Worm (Caenorhabditis elegans): Measurements from ENCODE around the gene tdo-2.
A peak's percentile ranks its signal among the peaks of the same experiment; 100 is the strongest.

Gene tdo-2

ce11 chrIII:5906059-5906458 is 13.7 kb downstream of the tdo-2 start, which contains the start of gene dpff-1 (continued):
- TF ChIP-seq ceh-63 (GFP tag; optimal IDR thresholded peaks at IDR 0.05): no peak
- TF ChIP-seq mdl-1 (tag; optimal IDR thresholded peaks at IDR 0.05): no peak
- no peak for TF ChIP-seq nhr-20 (tag; optimal IDR thresholded peaks at IDR 0.05)
- no peak for TF ChIP-seq fkh-8 (tag; optimal IDR thresholded peaks at IDR 0.05)
- TF ChIP-seq F16B12.6 (tag; optimal IDR thresholded peaks at IDR 0.05): peak; percentile 89

ce11 chrIII:5902558-5902957 is 17.2 kb downstream of the tdo-2 start:
- TF ChIP-seq tbx-2 (tag; optimal IDR thresholded peaks at IDR 0.05) (no peak), lin-14 (GFP tag; optimal IDR thresholded peaks at IDR 0.05) (peak; percentile 54)

- TF ChIP-seq pax-3 (tag; optimal IDR thresholded peaks at IDR 0.05): no peak
- no peak for TF ChIP-seq efl-1 (optimal IDR thresholded peaks at IDR 0.05)
- TF ChIP-seq efl-1 (GFP tag; optimal IDR thresholded peaks at IDR 0.05 in 1 of 2): peak in 1 of 2 experiments; percentile 87
- no peak for TF ChIP-seq tbx-2 (tag; optimal IDR thresholded peaks at IDR 0.05)
- TF ChIP-seq mef-2 (tag; optimal IDR thresholded peaks at IDR 0.05): no peak
Observed at ce11 chrIII:5900709-5901108, 19.0 kb downstream of the tdo-2 start.

DNA sequence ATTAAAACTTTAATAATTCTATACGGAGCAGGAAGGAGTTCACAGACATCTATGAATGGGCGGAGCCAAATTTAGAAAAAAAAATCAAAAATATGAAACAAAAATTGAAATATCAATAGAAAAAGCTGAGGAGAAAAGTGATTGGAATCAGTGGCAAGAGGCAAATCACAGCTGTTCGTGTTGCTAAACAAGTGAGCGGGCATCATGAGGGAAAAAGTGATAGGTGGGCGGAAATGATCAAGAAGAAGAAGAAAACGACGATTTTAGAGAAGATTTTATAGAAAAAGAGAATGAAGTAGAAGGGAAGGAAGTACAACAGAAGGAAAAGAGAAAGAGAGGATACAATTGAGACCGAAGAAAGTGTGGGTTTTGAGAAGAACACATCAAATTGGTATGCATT is 21.1 kb downstream of the tdo-2 start:
- TF ChIP-seq rnt-1 (tag; optimal IDR thresholded peaks at IDR 0.05): peak; percentile 37
- TF ChIP-seq nhr-71 (tag; optimal IDR thresholded peaks at IDR 0.05): peak; percentile 30
- no peak for TF ChIP-seq nhr-20 (tag; optimal IDR thresholded peaks at IDR 0.05)
- no peak for TF ChIP-seq fkh-4 (tag; optimal IDR thresholded peaks at IDR 0.05; ENCODE audit: borderline replicate concordance)
- TF ChIP-seq unc-86 (tag; optimal IDR thresholded peaks at IDR 0.05): no peak
- TF ChIP-seq C34B4.2 (tag; optimal IDR thresholded peaks at IDR 0.05): no peak
- TF ChIP-seq dsc-1 (tag; optimal IDR thresholded peaks at IDR 0.05): no peak
- TF ChIP-seq C16A3.4 (tag; optimal IDR thresholded peaks at IDR 0.05): no peak
- no peak for TF ChIP-seq skn-1 (tag; optimal IDR thresholded peaks at IDR 0.05)
- no peak for TF ChIP-seq ceh-88 (GFP tag; IDR thresholded peaks at IDR 0.05)
- peak in 1 of 2 experiments; percentile 7 for TF ChIP-seq lsy-2 (tag; optimal IDR thresholded peaks at IDR 0.05)
- TF ChIP-seq mdl-1 (tag; optimal IDR thresholded peaks at IDR 0.05): no peak
- TF ChIP-seq nhr-90 (tag; optimal IDR thresholded peaks at IDR 0.05; ENCODE audit: poor library complexity): no peak
- TF ChIP-seq snu-23 (GFP tag; optimal IDR thresholded peaks at IDR 0.05): peak; percentile 18
- TF ChIP-seq ceh-8 (GFP tag; optimal IDR thresholded peaks at IDR 0.05): no peak
- peak; percentile 74 for TF ChIP-seq lin-14 (GFP tag; optimal IDR thresholded peaks at IDR 0.05)
- no peak for TF ChIP-seq tbx-2 (tag; optimal IDR thresholded peaks at IDR 0.05)
- TF ChIP-seq ztf-4 (tag; optimal IDR thresholded peaks at IDR 0.05): no peak
- no peak for TF ChIP-seq grh-1 (GFP tag; IDR thresholded peaks at IDR 0.05)
- TF ChIP-seq mep-1 (tag; optimal IDR thresholded peaks at IDR 0.05): no peak
- no peak for TF ChIP-seq ets-5 (GFP tag; IDR thresholded peaks at IDR 0.05)
- peak in 1 of 2 experiments; percentile 2 for TF ChIP-seq efl-1 (optimal IDR thresholded peaks at IDR 0.05)
- TF ChIP-seq efl-1 (GFP tag; optimal IDR thresholded peaks at IDR 0.05 in 1 of 2): no peak
- no peak for TF ChIP-seq ceh-82 (tag; optimal IDR thresholded peaks at IDR 0.05)
- peak; percentile 64 for TF ChIP-seq blmp-1 (tag; optimal IDR thresholded peaks at IDR 0.05)
- TF ChIP-seq pax-3 (tag; optimal IDR thresholded peaks at IDR 0.05): no peak
- TF ChIP-seq efl-3 (GFP tag; optimal IDR thresholded peaks at IDR 0.05): no peak
- TF ChIP-seq unc-130 (tag; optimal IDR thresholded peaks at IDR 0.05): peak; percentile 27
- no peak for TF ChIP-seq elt-2 (tag; optimal IDR thresholded peaks at IDR 0.05)
- TF ChIP-seq xbp-1 (tag; optimal IDR thresholded peaks at IDR 0.05): no peak
- no peak for TF ChIP-seq tlp-1 (tag; optimal IDR thresholded peaks at IDR 0.05)
- no peak for TF ChIP-seq vab-15 (tag; optimal IDR thresholded peaks at IDR 0.05)
- no peak for TF ChIP-seq nhr-12 (tag; optimal IDR thresholded peaks at IDR 0.05)
- no peak for TF ChIP-seq mab-9 (GFP tag; IDR thresholded peaks at IDR 0.05)
- TF ChIP-seq Y116A8C.19 (tag; optimal IDR thresholded peaks at IDR 0.05; ENCODE audit: borderline replicate concordance): no peak
- TF ChIP-seq aly-2 (tag; optimal IDR thresholded peaks at IDR 0.05): no peak
- TF ChIP-seq nhr-77 (tag; optimal IDR thresholded peaks at IDR 0.05): no peak
- no peak for TF ChIP-seq ztf-11 (tag; optimal IDR thresholded peaks at IDR 0.05)

All from whole organism, L1 larva.